Fruit fly (Drosophila melanogaster) whole organism, embryonic: ENCODE data around the gene CG18130.
A peak's percentile ranks its signal among the peaks of the same experiment; 100 is the strongest.

Source experiments
- B-H2 ChIP-seq: fragments of 200-800 bp; sonication (Bioruptor generic); optimal IDR thresholded peaks from 2 replicates; lab custom pipeline; 2018; ENCODE audit warnings: missing biosample characterization, mild to moderate bottlenecking, missing genetic modification characterization
- Bgb ChIP-seq: fragments of 200-800 bp; sonication (Bioruptor generic); IDR thresholded peaks from 2 replicates; pipeline ENCODE4 v1.3.6; 2022; ENCODE audit warnings: missing biosample characterization, missing genetic modification characterization; ENCODE audit not compliant: partially characterized antibody
- CG10959 ChIP-seq: fragments of 200-800 bp; sonication (Bioruptor generic); IDR thresholded peaks from 2 replicates; pipeline ENCODE4 v1.3.6; 2022; ENCODE audit warnings: missing biosample characterization, missing genetic modification characterization
- CG12659 ChIP-seq: fragments of 200-800 bp; sonication (Bioruptor generic); optimal IDR thresholded peaks from 3 replicates; lab custom pipeline; 2017; ENCODE audit warnings: mild to moderate bottlenecking, missing biosample characterization, missing genetic modification reagents, missing genetic modification characterization
- CG13287 ChIP-seq: fragments of 200-800 bp; sonication (Bioruptor generic); IDR thresholded peaks from 2 replicates; pipeline ENCODE4 v1.3.6; 2022; ENCODE audit warnings: missing biosample characterization, missing genetic modification characterization; ENCODE audit not compliant: partially characterized antibody
- CG13296 ChIP-seq: fragments of 200-800 bp; sonication (Bioruptor generic); optimal IDR thresholded peaks from 3 replicates; lab custom pipeline; 2018; ENCODE audit warnings: missing biosample characterization, mild to moderate bottlenecking, missing genetic modification characterization
- CG1602 ChIP-seq: fragments of 200-800 bp; sonication (Bioruptor generic); optimal IDR thresholded peaks from 3 replicates; lab custom pipeline; 2016; ENCODE audit warnings: missing biosample characterization, missing genetic modification characterization
- CG16813 ChIP-seq: fragments of 200-800 bp; sonication (Bioruptor generic); IDR thresholded peaks from 3 replicates; pipeline ENCODE4 v1.3.6; 2022; ENCODE audit warnings: missing biosample characterization, missing genetic modification characterization; ENCODE audit not compliant: partially characterized antibody
- CG17186 ChIP-seq: fragments of 200-800 bp; sonication (Bioruptor generic); optimal IDR thresholded peaks from 3 replicates; lab custom pipeline; 2017; ENCODE audit warnings: missing biosample characterization, missing genetic modification reagents, missing genetic modification characterization
- CG17802 ChIP-seq: fragments of 200-800 bp; sonication (Bioruptor generic); optimal IDR thresholded peaks from 2 replicates; lab custom pipeline; 2018; ENCODE audit warnings: missing biosample characterization, mild to moderate bottlenecking, missing genetic modification characterization, moderate library complexity
- CG17829 ChIP-seq: fragments of 200-800 bp; optimal IDR thresholded peaks from 2 replicates; lab custom pipeline; 2019; ENCODE audit warnings: missing biosample characterization, mild to moderate bottlenecking, missing genetic modification characterization, moderate library complexity
- CG30020 ChIP-seq: fragments of 200-800 bp; optimal IDR thresholded peaks from 2 replicates; lab custom pipeline; 2019; ENCODE audit warnings: missing biosample characterization, mild to moderate bottlenecking, missing genetic modification characterization, moderate library complexity
- CG4424 ChIP-seq: fragments of 200-800 bp; sonication (Bioruptor generic); optimal IDR thresholded peaks from 3 replicates; lab custom pipeline; 2016; ENCODE audit warnings: missing biosample characterization, missing genetic modification characterization
- CG6791 ChIP-seq: fragments of 200-800 bp; sonication (Bioruptor generic); IDR thresholded peaks from 3 replicates; pipeline ENCODE4 v1.3.6; 2022; ENCODE audit warnings: missing biosample characterization, missing genetic modification characterization; ENCODE audit not compliant: partially characterized antibody
- CG7928 ChIP-seq: fragments of 200-800 bp; sonication (Bioruptor generic); optimal IDR thresholded peaks from 2 replicates; lab custom pipeline; 2017; ENCODE audit warnings: missing biosample characterization, mild to moderate bottlenecking, missing genetic modification characterization
- CG7963 ChIP-seq: fragments of 200-800 bp; sonication (Bioruptor generic); IDR thresholded peaks from 3 replicates; pipeline ENCODE4 v1.3.6; 2022; ENCODE audit warnings: missing biosample characterization, missing genetic modification characterization; ENCODE audit not compliant: partially characterized antibody
- CG9215 ChIP-seq: fragments of 200-800 bp; sonication (Bioruptor generic); IDR thresholded peaks from 2 replicates; pipeline ENCODE4 v1.3.6; 2022; ENCODE audit warnings: missing biosample characterization, missing genetic modification characterization
- Chrac-16 ChIP-seq: fragments of 200-800 bp; sonication (Bioruptor generic); optimal IDR thresholded peaks from 3 replicates; lab custom pipeline; 2016; ENCODE audit warnings: missing biosample characterization, missing genetic modification characterization
- CkIIα-i1 ChIP-seq: fragments of 200-800 bp; sonication (Bioruptor generic); IDR thresholded peaks from 2 replicates; pipeline ENCODE4 v1.3.6; 2022; ENCODE audit warnings: missing biosample characterization, missing genetic modification characterization
- D19B ChIP-seq: fragments of 200-800 bp; sonication (Bioruptor generic); optimal IDR thresholded peaks from 2 replicates; lab custom pipeline; 2017; ENCODE audit warnings: missing biosample characterization, mild to moderate bottlenecking, missing genetic modification characterization
- Dll ChIP-seq: fragments of 200-800 bp; sonication (Bioruptor generic); IDR thresholded peaks from 4 replicates; pipeline ENCODE4 v1.3.6; 2022; ENCODE audit warnings: missing biosample characterization, missing genetic modification characterization; ENCODE audit not compliant: partially characterized antibody
- Doc2 ChIP-seq: fragments of 200-800 bp; sonication (Bioruptor generic); IDR thresholded peaks from 2 replicates; pipeline ENCODE4 v1.3.6; 2022; ENCODE audit warnings: missing biosample characterization, missing genetic modification characterization
- Ets65A ChIP-seq: fragments of 200-800 bp; sonication (Bioruptor generic); peaks from one replicate; lab custom pipeline; 2016; ENCODE audit warnings: missing biosample characterization, missing genetic modification characterization
- Gsc ChIP-seq: fragments of 200-800 bp; sonication (Bioruptor generic); IDR thresholded peaks from 2 replicates; pipeline ENCODE4 v1.3.6; 2022; ENCODE audit warnings: missing biosample characterization, missing genetic modification characterization
- HLH4C ChIP-seq: fragments of 200-800 bp; sonication (Bioruptor generic); IDR thresholded peaks from 3 replicates; pipeline ENCODE4 v1.3.6; 2022; ENCODE audit warnings: missing biosample characterization, missing genetic modification characterization; ENCODE audit not compliant: partially characterized antibody
- Hand ChIP-seq: fragments of 200-800 bp; sonication (Bioruptor generic); optimal IDR thresholded peaks from 2 replicates; lab custom pipeline; 2017; ENCODE audit warnings: mild to moderate bottlenecking, missing biosample characterization, missing genetic modification reagents, missing genetic modification characterization
- MTF-1 ChIP-seq: fragments of 200-800 bp; sonication (Bioruptor generic); optimal IDR thresholded peaks from 2 replicates; lab custom pipeline; 2018; ENCODE audit warnings: missing biosample characterization, mild to moderate bottlenecking, missing genetic modification characterization, borderline replicate concordance
- Max ChIP-seq: fragments of 200-800 bp; sonication (Bioruptor generic); optimal IDR thresholded peaks from 2 replicates; lab custom pipeline; 2016; ENCODE audit warnings: missing biosample characterization, mild to moderate bottlenecking, missing genetic modification characterization
- Med ChIP-seq: fragments of 200-800 bp; sonication (Bioruptor generic); peaks from one replicate; lab custom pipeline; 2016; ENCODE audit warnings: missing biosample characterization, missing genetic modification characterization, mild to moderate bottlenecking, inconsistent platforms, moderate library complexity
- Ptx1 ChIP-seq: fragments of 200-800 bp; sonication (Bioruptor generic); IDR thresholded peaks from 2 replicates; pipeline ENCODE4 v1.3.6; 2022; ENCODE audit warnings: missing biosample characterization, missing genetic modification characterization
- Rfx ChIP-seq: fragments of 200-800 bp; sonication (Bioruptor generic); IDR thresholded peaks from 2 replicates; pipeline ENCODE4 v1.3.6; 2022; ENCODE audit warnings: missing biosample characterization, missing genetic modification characterization
- Xbp1 ChIP-seq: fragments of 200-800 bp; sonication (Bioruptor generic); optimal IDR thresholded peaks from 3 replicates; lab custom pipeline; 2016; ENCODE audit warnings: missing biosample characterization, mild to moderate bottlenecking, missing genetic modification characterization
- ab ChIP-seq: fragments of 200-800 bp; sonication (Bioruptor generic); optimal IDR thresholded peaks from 2 replicates; lab custom pipeline; 2016; ENCODE audit warnings: missing biosample characterization, missing genetic modification characterization
- caup ChIP-seq: fragments of 200-800 bp; sonication (Bioruptor generic); optimal IDR thresholded peaks from 3 replicates; lab custom pipeline; 2017; ENCODE audit warnings: missing biosample characterization, mild to moderate bottlenecking, missing genetic modification characterization, moderate library complexity; ENCODE audit not compliant: severe bottlenecking
- dm ChIP-seq: fragments of 200-800 bp; sonication (Bioruptor generic); optimal IDR thresholded peaks from 3 replicates; lab custom pipeline; 2016; ENCODE audit warnings: missing biosample characterization, missing genetic modification characterization
- dpn ChIP-seq, 2 experiments: fragments of 200-800 bp; sonication (Bioruptor generic); optimal IDR thresholded peaks; 3 replicates each; lab custom pipeline; 2016; ENCODE audit warnings: missing biosample characterization in 2 of 2, missing genetic modification characterization in 2 of 2
- knrl ChIP-seq: fragments of 200-800 bp; sonication (Bioruptor generic); IDR thresholded peaks from 3 replicates; pipeline ENCODE4 v1.3.6; 2022; ENCODE audit warnings: missing biosample characterization, missing genetic modification characterization; ENCODE audit not compliant: partially characterized antibody
- nerfin-1 ChIP-seq: fragments of 200-800 bp; sonication (Bioruptor generic); optimal IDR thresholded peaks from 3 replicates; lab custom pipeline; 2019; ENCODE audit warnings: missing biosample characterization, mild to moderate bottlenecking, missing genetic modification characterization, moderate library complexity
- nerfin-2 ChIP-seq: fragments of 200-800 bp; sonication (Bioruptor generic); IDR thresholded peaks from 2 replicates; pipeline ENCODE4 v1.3.6; 2022; ENCODE audit warnings: missing biosample characterization, missing genetic modification characterization; ENCODE audit not compliant: partially characterized antibody
- pfk ChIP-seq: fragments of 200-800 bp; sonication (Bioruptor generic); optimal IDR thresholded peaks from 2 replicates; lab custom pipeline; 2018; ENCODE audit warnings: missing biosample characterization, mild to moderate bottlenecking, missing genetic modification characterization, moderate library complexity
- phol ChIP-seq: fragments of 200-800 bp; sonication (Bioruptor generic); optimal IDR thresholded peaks from 3 replicates; lab custom pipeline; 2018; ENCODE audit warnings: missing biosample characterization, mild to moderate bottlenecking, missing genetic modification characterization, moderate library complexity
- pzg ChIP-seq: fragments of 200-800 bp; sonication (Bioruptor generic); optimal IDR thresholded peaks from 3 replicates; lab custom pipeline; 2018; ENCODE audit warnings: missing biosample characterization, mild to moderate bottlenecking, missing genetic modification characterization, moderate library complexity
- rib ChIP-seq: fragments of 200-800 bp; sonication (Bioruptor generic); IDR thresholded peaks from 2 replicates; pipeline ENCODE4 v1.3.6; 2022; ENCODE audit warnings: missing biosample characterization, missing genetic modification characterization
- row ChIP-seq: fragments of 200-800 bp; sonication (Bioruptor generic); IDR thresholded peaks from 3 replicates; pipeline ENCODE4 v1.3.6; 2022; ENCODE audit warnings: missing biosample characterization, missing genetic modification characterization
- sna ChIP-seq: fragments of 200-800 bp; sonication (Bioruptor generic); IDR thresholded peaks from 2 replicates; pipeline ENCODE4 v1.3.6; 2022; ENCODE audit warnings: missing biosample characterization, missing genetic modification characterization; ENCODE audit not compliant: partially characterized antibody
- ssp ChIP-seq: fragments of 200-800 bp; sonication (Bioruptor generic); IDR thresholded peaks from 2 replicates; pipeline ENCODE4 v1.3.6; 2022; ENCODE audit warnings: missing biosample characterization, missing genetic modification characterization
- stwl ChIP-seq: fragments of 200-800 bp; sonication (Bioruptor generic); optimal IDR thresholded peaks from 3 replicates; lab custom pipeline; 2018; ENCODE audit warnings: missing biosample characterization, mild to moderate bottlenecking, missing genetic modification characterization, moderate library complexity
- trem ChIP-seq: fragments of 200-800 bp; optimal IDR thresholded peaks from 3 replicates; lab custom pipeline; 2019; ENCODE audit warnings: missing biosample characterization, mild to moderate bottlenecking, missing genetic modification characterization, moderate library complexity

Gene CG18130

dm6 chrX:12028825-12029514 is 36.4 kb upstream of the CG18130 start, which contains the start of gene Usp7 (continued):
- TF ChIP-seq D19B (GFP tag; lab: Kevin White, UChicago) (no peak), CG17802 (tag; lab: Kevin White, UChicago) (peak; percentile 86), CG13287 (peak; percentile 95), CG7928 (GFP tag; lab: Kevin White, UChicago) (peak; percentile 86), CG30020 (peak; percentile 91), Hand (GFP tag; lab: Kevin White, UChicago) (peak; percentile 7), Xbp1 (peak; percentile 35), rib (GFP tag; lab: Robert Waterston, UW) (no peak), nerfin-1 (tag; lab: Kevin White, UChicago) (peak; percentile 42), CG9215 (no peak), Gsc (GFP tag; lab: Robert Waterston, UW) (no peak), CG13296 (peak; percentile 32), dpn (GFP tag; optimal IDR thresholded peaks at IDR 0.05; lab: Kevin White, UChicago) (peak in 1 of 2 experiments; percentile 35), phol (peak; percentile 52), Doc2 (GFP tag; lab: Robert Waterston, UW) (no peak), Bgb (GFP tag; lab: Robert Waterston, UW) (peak; percentile 98), ab (GFP tag; lab: Kevin White, UChicago) (no peak), Dll (GFP tag; lab: Robert Waterston, UW) (peak; percentile 92), CG10959 (GFP tag; lab: Robert Waterston, UW) (no peak), CG16813 (GFP tag; lab: Robert Waterston, UW) (peak; percentile 97), dm (GFP tag; lab: Kevin White, UChicago) (peak; percentile 39), Max (GFP tag; lab: Kevin White, UChicago) (peak; percentile 17), stwl (tag; lab: Kevin White, UChicago) (peak; percentile 79), CG7963 (GFP tag; lab: Robert Waterston, UW) (peak; percentile 95), CG6791 (GFP tag; lab: Robert Waterston, UW) (peak; percentile 98), CG17829 (tag; lab: Kevin White, UChicago) (peak; percentile 63), row (GFP tag; lab: Robert Waterston, UW) (peak; percentile 88), Ets65A (GFP tag; lab: Kevin White, UChicago) (peak; percentile 58), pzg (peak; percentile 82), Med (peak; percentile 71), CkIIα-i1 (no peak), HLH4C (peak; percentile 94), CG12659 (GFP tag; lab: Kevin White, UChicago) (peak; percentile 75), sna (GFP tag; lab: Robert Waterston, UW) (peak; percentile 79), CG4424 (GFP tag; lab: Kevin White, UChicago) (peak; percentile 0), Ptx1 (GFP tag; lab: Robert Waterston, UW) (no peak), Chrac-16 (GFP tag; lab: Kevin White, UChicago) (peak; percentile 41), Rfx (GFP tag; lab: Robert Waterston, UW) (peak; percentile 62), MTF-1 (GFP tag; lab: Kevin White, UChicago) (peak; percentile 49), nerfin-2 (peak; percentile 84), pfk (peak; percentile 71), caup (GFP tag; lab: Kevin White, UChicago) (peak; percentile 15), CG17186 (GFP tag; lab: Kevin White, UChicago) (peak; percentile 42), ssp (GFP tag; lab: Robert Waterston, UW) (peak; percentile 94), B-H2 (GFP tag; lab: Kevin White, UChicago) (peak; percentile 8), trem (peak; percentile 42), CG1602 (GFP tag; lab: Kevin White, UChicago) (no peak), knrl (GFP tag; lab: Robert Waterston, UW) (peak; percentile 96)
